Worm (Caenorhabditis elegans) whole organism, L1 larva: Measurements from ENCODE around the gene tbc-3.

Experiments
- ceh-82 ChIP-seq, 3 experiments: fragments of 150-350 bp in 1 of 3; sonication (generic microtip) in 2 of 3; optimal IDR thresholded peaks; 2 replicates each; lab custom pipeline; 2014 to 2017; ENCODE audit warnings: missing biosample characterization in 3 of 3, missing genetic modification characterization in 3 of 3
- lin-13 ChIP-seq: fragments of 150-350 bp; optimal IDR thresholded peaks from 2 replicates; lab custom pipeline; 2014; ENCODE audit warnings: missing biosample characterization, missing genetic modification reagents, missing genetic modification characterization
- mep-1 ChIP-seq: fragments of 150-350 bp; optimal IDR thresholded peaks from 2 replicates; lab custom pipeline; 2014; ENCODE audit warnings: missing biosample characterization, missing genetic modification characterization
- pqm-1 ChIP-seq: sonication (generic microtip); optimal IDR thresholded peaks from 3 replicates; lab custom pipeline; 2017; ENCODE audit warnings: missing biosample characterization, missing genetic modification characterization

DNA sequence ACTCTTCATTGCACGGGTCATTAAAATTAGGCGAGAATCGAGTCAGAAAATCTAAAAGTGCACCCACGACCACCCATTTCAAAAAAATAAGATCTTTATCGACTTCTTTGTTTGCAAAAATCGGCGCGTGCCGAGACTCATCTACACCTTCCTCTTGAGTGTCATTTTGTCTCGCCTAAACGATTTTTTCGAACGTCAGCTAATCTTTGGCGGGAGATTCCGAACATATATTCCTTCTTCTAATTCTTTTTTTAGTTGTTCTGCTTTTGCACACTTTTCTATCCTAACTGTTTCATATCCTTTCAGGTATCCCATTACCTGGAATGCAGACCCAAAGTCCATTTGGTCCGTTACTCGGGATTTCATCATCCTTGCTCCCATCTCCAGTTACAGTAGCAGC, 17.4 kb downstream of the tbc-3 start, which contains the start of gene bed-3:
- TF ChIP-seq mep-1 (tag; lab: Kevin White, UChicago) (no peak), ceh-82 (tag; optimal IDR thresholded peaks at IDR 0.05; lab: Kevin White, UChicago) (no peak), lin-13 (no peak), pqm-1 (tag; lab: Kevin White, UChicago) (no peak)
